Worm (Caenorhabditis elegans) whole organism, L4 larva: Measurements from ENCODE around the gene gta-1.

Source experiments
- Y5F2A.4 ChIP-seq: fragments of 200-800 bp; sonication (Bioruptor generic); optimal IDR thresholded peaks from 2 replicates; lab custom pipeline; 2018; ENCODE audit warnings: mild to moderate bottlenecking, missing genetic modification characterization, missing compliant biosample characterization
- ces-1 ChIP-seq: fragments of 150-350 bp; sonication (generic microtip); optimal IDR thresholded peaks from 4 replicates; lab custom pipeline; 2014; ENCODE audit warnings: missing biosample characterization, missing genetic modification reagents, missing genetic modification characterization
- daf-16 ChIP-seq, 3 experiments: sonication (generic microtip); optimal IDR thresholded peaks; 2 replicates each; lab custom pipeline; 2016 to 2017; ENCODE audit warnings: missing genetic modification characterization in 3 of 3, missing genetic modification reagents in 3 of 3, mild to moderate bottlenecking in 2 of 3, missing compliant biosample characterization in 2 of 3, missing biosample characterization in 1 of 3, moderate library complexity in 1 of 3
- daf-19 ChIP-seq: fragments of 200-800 bp; sonication (Bioruptor generic); conservative IDR thresholded peaks from 2 replicates; pipeline ENCODE4 v1.3.6; 2022; ENCODE audit warnings: missing genetic modification characterization, missing compliant biosample characterization
- hmg-1.1 ChIP-seq: fragments of 200-800 bp; sonication (Bioruptor generic); IDR thresholded peaks from 2 replicates; pipeline ENCODE4 v1.3.6; 2022; ENCODE audit warnings: missing genetic modification reagents, missing genetic modification characterization, missing compliant biosample characterization
- lim-7 ChIP-seq: fragments of 200-800 bp; sonication (Bioruptor generic); IDR thresholded peaks from 2 replicates; pipeline ENCODE4 v1.3.6; 2022; ENCODE audit warnings: missing genetic modification characterization, missing compliant biosample characterization
- mep-1 ChIP-seq: fragments of 150-350 bp; sonication (generic microtip); optimal IDR thresholded peaks from 3 replicates; lab custom pipeline; 2014; ENCODE audit warnings: missing biosample characterization, missing genetic modification characterization
- nhr-10 ChIP-seq: fragments of 150-350 bp; optimal IDR thresholded peaks from 2 replicates; lab custom pipeline; 2014; ENCODE audit warnings: missing biosample characterization, missing genetic modification characterization
- php-3 ChIP-seq: fragments of 200-800 bp; sonication (Bioruptor generic); IDR thresholded peaks from 2 replicates; pipeline ENCODE4 v1.3.6; 2022; ENCODE audit warnings: missing genetic modification reagents, missing genetic modification characterization, missing compliant biosample characterization
- sdz-12 ChIP-seq: fragments of 200-800 bp; sonication (Bioruptor generic); optimal IDR thresholded peaks from 2 replicates; lab custom pipeline; 2018; ENCODE audit warnings: mild to moderate bottlenecking, missing genetic modification characterization, missing compliant biosample characterization
- skn-1 ChIP-seq: fragments of 150-350 bp; optimal IDR thresholded peaks from 2 replicates; lab custom pipeline; 2014; ENCODE audit warnings: missing biosample characterization, missing genetic modification characterization
- unc-130 ChIP-seq: sonication (generic microtip); optimal IDR thresholded peaks from 2 replicates; lab custom pipeline; 2016; ENCODE audit warnings: missing genetic modification reagents, missing genetic modification characterization, missing compliant biosample characterization
- zag-1 ChIP-seq: fragments of 150-350 bp; optimal IDR thresholded peaks from 2 replicates; lab custom pipeline; 2014; ENCODE audit warnings: missing biosample characterization, missing genetic modification characterization
- zip-11 ChIP-seq: fragments of 200-800 bp; sonication (Bioruptor generic); IDR thresholded peaks from 2 replicates; pipeline ENCODE4 v1.3.6; 2022; ENCODE audit warnings: missing genetic modification characterization, missing compliant biosample characterization
- zip-2 ChIP-seq: fragments of 150-350 bp; optimal IDR thresholded peaks from 2 replicates; lab custom pipeline; 2014; ENCODE audit warnings: missing biosample characterization, missing genetic modification characterization

gta-1 gene

DNA sequence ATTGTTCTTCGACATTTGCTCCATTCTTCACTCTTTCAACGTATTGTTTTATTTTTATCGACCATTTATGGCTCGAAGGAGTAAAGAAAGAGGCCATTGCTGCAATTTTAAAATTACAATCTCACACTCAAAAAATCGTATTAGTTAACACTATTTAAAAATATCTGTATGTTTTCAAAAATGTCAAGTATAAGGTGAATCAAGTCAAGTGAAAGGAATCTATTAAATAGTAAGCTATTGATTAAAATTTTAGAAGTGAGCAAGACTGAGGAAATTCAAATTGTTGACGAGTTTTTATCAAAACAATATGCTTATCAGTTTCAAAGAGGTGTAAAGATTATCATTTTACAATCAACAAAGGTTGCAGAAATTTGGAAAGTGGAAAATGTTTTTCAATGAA, 52.0 kb downstream of the gta-1 start, which contains the start of gene F01G10.4:
TSS of gene F01G10.4 (minus strand) at position 101 of the 400 bp plus-strand sequence.
- TF ChIP-seq Y5F2A.4: no peak
- TF ChIP-seq daf-16 (GFP tag; optimal IDR thresholded peaks at IDR 0.05; lab: Kevin White, UChicago): no peak
- no peak for TF ChIP-seq daf-16 (tag; optimal IDR thresholded peaks at IDR 0.05; lab: Kevin White, UChicago)
- TF ChIP-seq php-3 (GFP tag; lab: Robert Waterston, UW): no peak
- no peak for TF ChIP-seq zip-11 (GFP tag; lab: Robert Waterston, UW)
- TF ChIP-seq zip-2 (tag; lab: Kevin White, UChicago): no peak
- TF ChIP-seq sdz-12 (GFP tag; lab: Kevin White, UChicago): no peak
- TF ChIP-seq hmg-1.1 (GFP tag; lab: Robert Waterston, UW): no peak
- TF ChIP-seq skn-1 (tag; lab: Kevin White, UChicago): no peak
- no peak for TF ChIP-seq unc-130 (GFP tag; lab: Kevin White, UChicago)
- no peak for TF ChIP-seq zag-1 (tag; lab: Kevin White, UChicago)
- no peak for TF ChIP-seq daf-19 (GFP tag; lab: Robert Waterston, UW)
- TF ChIP-seq lim-7 (GFP tag; lab: Robert Waterston, UW): no peak
- TF ChIP-seq mep-1 (tag; lab: Kevin White, UChicago): no peak
- TF ChIP-seq nhr-10 (tag; lab: Kevin White, UChicago): no peak
- TF ChIP-seq ces-1 (GFP tag; lab: Kevin White, UChicago): no peak
- TF ChIP-seq, all 104 proteins: peak for 0
